Worm (Caenorhabditis elegans): Measurements from ENCODE around the gene srx-12.

DNA sequence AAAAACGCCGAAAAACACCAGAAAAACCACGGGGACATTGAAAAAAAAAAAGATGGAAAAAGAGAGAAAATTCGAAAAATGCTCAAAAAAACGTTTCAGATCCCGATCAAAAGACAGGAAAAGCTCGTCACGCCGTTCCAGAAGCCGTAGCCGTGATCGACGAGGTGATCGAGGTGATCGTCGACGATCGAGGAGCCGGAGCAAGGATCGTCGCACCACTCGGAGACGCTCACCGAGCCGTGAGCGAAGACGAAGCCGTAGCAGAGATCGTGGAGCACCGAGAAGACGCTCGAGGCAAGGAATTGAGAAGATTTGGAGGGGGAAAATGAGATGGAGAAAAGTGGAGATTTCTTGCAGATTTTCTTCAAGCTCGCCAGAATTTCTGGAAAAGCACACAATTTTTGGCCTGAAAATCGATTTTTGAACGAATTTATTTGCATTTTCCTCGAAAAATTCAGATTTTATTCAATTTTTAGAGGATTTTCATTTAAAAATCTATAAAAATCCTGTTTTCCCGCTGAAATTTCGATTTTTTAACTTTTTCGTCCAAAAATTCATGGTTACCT, 32.5 kb upstream of the srx-12 start:
- TF ChIP-seq attf-3 (GFP tag; conservative IDR thresholded peaks at IDR 0.05) (no peak), egrh-3 (GFP tag; IDR thresholded peaks at IDR 0.05) (peak; percentile 40; the same call in 1 of the 2 replicates), ztf-26 (tag; optimal IDR thresholded peaks at IDR 0.05) (no peak), athp-1 (tag; optimal IDR thresholded peaks at IDR 0.05) (no peak), madf-10 (tag; optimal IDR thresholded peaks at IDR 0.05) (no peak), F55B11.4 (tag; optimal IDR thresholded peaks at IDR 0.05; ENCODE audit: borderline replicate concordance, insufficient read depth) (no peak), unc-62 (GFP tag; optimal IDR thresholded peaks at IDR 0.05) (no peak), lir-1 (GFP tag; conservative IDR thresholded peaks at IDR 0.05) (no peak), dpff-1 (tag; optimal IDR thresholded peaks at IDR 0.05) (no peak), ama-1 (optimal IDR thresholded peaks at IDR 0.05) (no peak), ama-1 (GFP tag; optimal IDR thresholded peaks at IDR 0.05) (no peak), F57C9.4 (tag; optimal IDR thresholded peaks at IDR 0.05) (no peak), snpc-4 (GFP tag; optimal IDR thresholded peaks at IDR 0.05) (no peak), snpc-4 (tag; optimal IDR thresholded peaks at IDR 0.05) (no peak), xnd-1 (tag; optimal IDR thresholded peaks at IDR 0.05) (no peak)

All from whole organism, young adult.